Worm (Caenorhabditis elegans) whole organism, young adult: Measurements from ENCODE around the gene mrps-23.
A peak's percentile ranks its signal among the peaks of the same experiment; 100 is the strongest.

Experiments
- F10E7.11 ChIP-seq: sonication (generic microtip); optimal IDR thresholded peaks from 2 replicates; lab custom pipeline; 2017; ENCODE audit warnings: mild to moderate bottlenecking, missing genetic modification characterization, moderate library complexity, missing compliant biosample characterization
- F37B4.10 ChIP-seq: fragments of 200-800 bp; sonication (Bioruptor generic); IDR thresholded peaks from 2 replicates; pipeline ENCODE4 v1.3.6; 2022; ENCODE audit warnings: missing genetic modification characterization, missing compliant biosample characterization
- K12H6.12 ChIP-seq: fragments of 200-800 bp; sonication (Bioruptor generic); optimal IDR thresholded peaks from 2 replicates; lab custom pipeline; 2018; ENCODE audit warnings: mild to moderate bottlenecking, missing genetic modification characterization, missing compliant biosample characterization
- T26A5.8 ChIP-seq: sonication (generic microtip); optimal IDR thresholded peaks from 2 replicates; lab custom pipeline; 2016; ENCODE audit warnings: missing genetic modification characterization, missing compliant biosample characterization
- Y53G8AR.9 ChIP-seq: fragments of 200-800 bp; sonication (Bioruptor generic); conservative IDR thresholded peaks from 2 replicates; pipeline ENCODE4 v1.3.6; 2022; ENCODE audit warnings: missing genetic modification reagents, missing genetic modification characterization, missing compliant biosample characterization
- Y67H2A.10 ChIP-seq: fragments of 200-800 bp; sonication (Bioruptor generic); conservative IDR thresholded peaks from 2 replicates; pipeline ENCODE4 v1.3.6; 2022; ENCODE audit warnings: missing genetic modification reagents, missing genetic modification characterization, missing compliant biosample characterization
- Y95B8A.8 ChIP-seq: fragments of 200-800 bp; sonication (Bioruptor generic); IDR thresholded peaks from 2 replicates; pipeline ENCODE4 v1.3.6; 2022; ENCODE audit warnings: missing genetic modification reagents, missing genetic modification characterization, missing compliant biosample characterization
- akir-1 ChIP-seq: fragments of 200-800 bp; sonication (Bioruptor generic); optimal IDR thresholded peaks from 2 replicates; lab custom pipeline; 2018; ENCODE audit warnings: mild to moderate bottlenecking, missing genetic modification characterization, moderate library complexity, missing compliant biosample characterization
- atf-7 ChIP-seq: sonication (generic microtip); optimal IDR thresholded peaks from 2 replicates; lab custom pipeline; 2017; ENCODE audit warnings: mild to moderate bottlenecking, missing genetic modification characterization, missing compliant biosample characterization
- athp-1 ChIP-seq: sonication (generic microtip); optimal IDR thresholded peaks from 2 replicates; lab custom pipeline; 2017; ENCODE audit warnings: mild to moderate bottlenecking, missing genetic modification characterization, missing compliant biosample characterization
- attf-5 ChIP-seq: fragments of 200-800 bp; sonication (Bioruptor generic); optimal IDR thresholded peaks from 2 replicates; lab custom pipeline; 2018; ENCODE audit warnings: mild to moderate bottlenecking, missing genetic modification characterization, missing compliant biosample characterization
- cebp-1 ChIP-seq, 2 experiments: fragments of 200-800 bp in 1 of 2; sonication (Bioruptor generic) in 1 of 2; sonication (generic microtip) in 1 of 2; IDR thresholded peaks in 1 of 2; optimal IDR thresholded peaks in 1 of 2; 2 replicates each; pipeline versions ENCODE4 v1.3.6 to Lab custom; 2017 to 2022; ENCODE audit warnings: missing compliant biosample characterization in 2 of 2, missing genetic modification characterization in 2 of 2, mild to moderate bottlenecking in 1 of 2, missing genetic modification reagents in 1 of 2, moderate library complexity in 1 of 2
- ceh-100 ChIP-seq: fragments of 200-800 bp; sonication (Bioruptor generic); IDR thresholded peaks from 2 replicates; pipeline ENCODE4 v1.3.6; 2022; ENCODE audit warnings: missing genetic modification reagents, missing genetic modification characterization, missing compliant biosample characterization
- ceh-79 ChIP-seq: sonication (generic microtip); optimal IDR thresholded peaks from 2 replicates; lab custom pipeline; 2017; ENCODE audit warnings: mild to moderate bottlenecking, missing genetic modification characterization, missing compliant biosample characterization
- ceh-91 ChIP-seq: fragments of 200-800 bp; sonication (Bioruptor generic); IDR thresholded peaks from 2 replicates; pipeline ENCODE4 v1.3.6; 2022; ENCODE audit warnings: missing genetic modification reagents, missing genetic modification characterization, missing compliant biosample characterization
- dpff-1 ChIP-seq: sonication (generic microtip); optimal IDR thresholded peaks from 2 replicates; lab custom pipeline; 2017; ENCODE audit warnings: mild to moderate bottlenecking, missing genetic modification characterization, missing compliant biosample characterization
- dpl-1 ChIP-seq: fragments of 150-350 bp; optimal IDR thresholded peaks from 2 replicates; lab custom pipeline; 2014; ENCODE audit warnings: missing biosample characterization, missing genetic modification reagents, missing genetic modification characterization
- egl-44 ChIP-seq: fragments of 200-800 bp; sonication (Bioruptor generic); IDR thresholded peaks from 2 replicates; pipeline ENCODE4 v1.3.6; 2022; ENCODE audit warnings: missing genetic modification reagents, missing genetic modification characterization, missing compliant biosample characterization
- ekl-4 ChIP-seq: fragments of 200-800 bp; sonication (Bioruptor generic); IDR thresholded peaks from 2 replicates; pipeline ENCODE4 v1.3.6; 2022; ENCODE audit warnings: missing genetic modification reagents, missing genetic modification characterization, missing compliant biosample characterization
- hsf-1 ChIP-seq: fragments of 200-800 bp; sonication (Bioruptor generic); IDR thresholded peaks from 2 replicates; pipeline ENCODE4 v1.3.6; 2022; ENCODE audit warnings: missing genetic modification reagents, missing genetic modification characterization, missing compliant biosample characterization
- lir-1 ChIP-seq: fragments of 200-800 bp; sonication (Bioruptor generic); conservative IDR thresholded peaks from 2 replicates; pipeline ENCODE4 v1.3.6; 2022; ENCODE audit warnings: missing genetic modification reagents, missing genetic modification characterization, missing compliant biosample characterization
- lsl-1 ChIP-seq: fragments of 200-800 bp; sonication (Bioruptor generic); optimal IDR thresholded peaks from 2 replicates; lab custom pipeline; 2018; ENCODE audit warnings: mild to moderate bottlenecking, missing genetic modification characterization, moderate library complexity, missing compliant biosample characterization
- lsy-27 ChIP-seq: sonication (generic microtip); optimal IDR thresholded peaks from 2 replicates; lab custom pipeline; 2017; ENCODE audit warnings: missing genetic modification characterization, mild to moderate bottlenecking, missing compliant biosample characterization, antibody characterized with exemption, missing genotype, borderline replicate concordance; ENCODE audit not compliant: insufficient read depth
- madf-3 ChIP-seq: fragments of 200-800 bp; sonication (Bioruptor generic); IDR thresholded peaks from 2 replicates; pipeline ENCODE4 v1.3.6; 2022; ENCODE audit warnings: missing genetic modification reagents, missing genetic modification characterization, missing compliant biosample characterization
- madf-8 ChIP-seq: fragments of 200-800 bp; sonication (Bioruptor generic); conservative IDR thresholded peaks from 2 replicates; pipeline ENCODE4 v1.3.6; 2022; ENCODE audit warnings: missing genetic modification reagents, missing genetic modification characterization, missing compliant biosample characterization
- nhr-27 ChIP-seq: fragments of 200-800 bp; sonication (Bioruptor generic); optimal IDR thresholded peaks from 2 replicates; lab custom pipeline; 2018; ENCODE audit warnings: mild to moderate bottlenecking, missing genetic modification characterization, moderate library complexity, missing compliant biosample characterization
- nhr-90 ChIP-seq: sonication (generic microtip); optimal IDR thresholded peaks from 2 replicates; lab custom pipeline; 2016; ENCODE audit warnings: missing genotype, mild to moderate bottlenecking, missing genetic modification characterization, missing compliant biosample characterization
- pbrm-1 ChIP-seq: fragments of 200-800 bp; sonication (Bioruptor generic); IDR thresholded peaks from 2 replicates; pipeline ENCODE4 v1.3.6; 2022; ENCODE audit warnings: missing genetic modification reagents, missing genetic modification characterization, missing compliant biosample characterization
- repo-1 ChIP-seq: sonication (generic microtip); optimal IDR thresholded peaks from 2 replicates; lab custom pipeline; 2017; ENCODE audit warnings: mild to moderate bottlenecking, missing genetic modification characterization, missing compliant biosample characterization
- rpc-1 ChIP-seq, 2 experiments: fragments of 150-350 bp in 1 of 2; sonication (generic microtip) in 1 of 2; optimal IDR thresholded peaks; 2 replicates each; lab custom pipeline; 2014 to 2018; ENCODE audit warnings: missing biosample characterization in 1 of 2, missing genetic modification characterization in 1 of 2, missing genetic modification reagents in 1 of 2, missing genotype in 1 of 2
- sea-2 ChIP-seq: fragments of 200-800 bp; sonication (Bioruptor generic); IDR thresholded peaks from 2 replicates; pipeline ENCODE4 v1.3.6; 2022; ENCODE audit warnings: missing genetic modification characterization, missing compliant biosample characterization
- snpc-4 ChIP-seq, 5 experiments: fragments of 150-350 bp in 1 of 5; sonication (generic microtip) in 4 of 5; optimal IDR thresholded peaks; 2 replicates each; lab custom pipeline; 2014 to 2018; ENCODE audit warnings: missing genetic modification characterization in 5 of 5, missing biosample characterization in 3 of 5, antibody characterized with exemption in 2 of 5, mild to moderate bottlenecking in 2 of 5, missing compliant biosample characterization in 2 of 5, missing genotype in 2 of 5, moderate library complexity in 2 of 5, missing genetic modification reagents in 1 of 5
- tlf-1 ChIP-seq: fragments of 200-800 bp; sonication (Bioruptor generic); optimal IDR thresholded peaks from 2 replicates; lab custom pipeline; 2018; ENCODE audit warnings: mild to moderate bottlenecking, missing genetic modification characterization, missing compliant biosample characterization
- unc-130 ChIP-seq: sonication (generic microtip); optimal IDR thresholded peaks from 2 replicates; lab custom pipeline; 2016; ENCODE audit warnings: missing genetic modification reagents, missing genetic modification characterization, missing compliant biosample characterization
- unc-62 ChIP-seq: fragments of 150-350 bp; optimal IDR thresholded peaks from 2 replicates; lab custom pipeline; 2014; ENCODE audit warnings: missing biosample characterization, missing genetic modification reagents, missing genetic modification characterization
- xnd-1 ChIP-seq: sonication (generic microtip); optimal IDR thresholded peaks from 2 replicates; lab custom pipeline; 2016; ENCODE audit warnings: missing genotype, missing genetic modification reagents, missing genetic modification characterization, missing compliant biosample characterization
- zfh-2 ChIP-seq: fragments of 200-800 bp; sonication (Bioruptor generic); conservative IDR thresholded peaks from 2 replicates; pipeline ENCODE4 v1.3.6; 2022; ENCODE audit warnings: missing genetic modification reagents, missing genetic modification characterization, missing compliant biosample characterization
- ztf-18 ChIP-seq: sonication (generic microtip); optimal IDR thresholded peaks from 2 replicates; lab custom pipeline; 2016; ENCODE audit warnings: missing genotype, mild to moderate bottlenecking, missing genetic modification characterization, missing compliant biosample characterization
- ztf-25 ChIP-seq: fragments of 200-800 bp; sonication (Bioruptor generic); IDR thresholded peaks from 2 replicates; pipeline ENCODE4 v1.3.6; 2022; ENCODE audit warnings: missing genetic modification reagents, missing genetic modification characterization, missing compliant biosample characterization
- ztf-28 ChIP-seq: fragments of 200-800 bp; sonication (Bioruptor generic); IDR thresholded peaks from 2 replicates; pipeline ENCODE4 v1.3.6; 2022; ENCODE audit warnings: missing genetic modification reagents, missing genetic modification characterization, missing compliant biosample characterization

The mrps-23 gene

DNA sequence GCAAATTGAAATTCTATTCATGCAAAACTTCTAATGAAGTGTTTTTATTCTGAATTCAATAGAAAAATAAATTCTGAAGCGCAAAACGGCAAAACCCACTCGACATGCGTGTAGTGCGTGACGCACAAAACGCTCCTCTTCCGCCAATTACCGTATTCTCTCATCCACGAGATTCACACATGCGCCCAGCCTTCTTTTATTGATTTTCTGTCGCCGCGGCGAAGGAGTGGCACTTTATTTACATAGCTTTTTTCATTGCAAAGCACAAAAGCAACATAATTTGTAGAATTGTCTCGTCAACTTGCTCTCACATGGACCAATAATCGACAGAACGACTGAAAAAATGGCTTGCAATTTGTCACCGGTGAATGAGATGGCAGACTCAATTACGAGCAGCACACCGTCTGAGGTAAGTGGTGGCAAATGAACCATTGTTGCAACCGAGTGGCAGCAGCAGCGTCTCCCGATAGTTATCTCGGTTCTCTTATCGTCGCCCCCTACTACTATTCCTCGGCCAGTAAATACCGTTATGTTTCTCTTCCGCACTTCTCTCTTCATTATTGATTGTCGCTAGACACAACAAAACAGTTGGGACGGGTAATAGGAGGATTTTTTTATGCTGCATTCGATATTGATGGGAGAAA lies 22.7 kb upstream of the mrps-23 start, which contains the start of gene unc-16 (continued):
- TF ChIP-seq K12H6.12 (tag; lab: Kevin White, UChicago) (peak; percentile 72), madf-3 (GFP tag; lab: Robert Waterston, UW) (no peak), madf-8 (GFP tag; lab: Robert Waterston, UW) (peak; percentile 40), ceh-100 (GFP tag; lab: Robert Waterston, UW) (peak; percentile 51), ekl-4 (peak; percentile 84), ceh-79 (tag; lab: Kevin White, UChicago) (no peak), tlf-1 (GFP tag; lab: Kevin White, UChicago) (peak; percentile 28), lir-1 (no peak), F37B4.10 (GFP tag; lab: Robert Waterston, UW) (no peak), unc-62 (peak; percentile 72), dpl-1 (peak; percentile 34), pbrm-1 (GFP tag; lab: Robert Waterston, UW) (peak; percentile 72), T26A5.8 (tag; lab: Kevin White, UChicago) (no peak), egl-44 (GFP tag; lab: Robert Waterston, UW) (no peak), lsl-1 (GFP tag; lab: Kevin White, UChicago) (peak; percentile 76), ztf-25 (GFP tag; lab: Robert Waterston, UW) (no peak), Y95B8A.8 (no peak), athp-1 (tag; lab: Kevin White, UChicago) (peak; percentile 62), cebp-1 (GFP tag; IDR thresholded peaks at IDR 0.05; lab: Robert Waterston, UW) (0 out of 2 replicates have a peak, but pooled peaks have one; percentile 12), cebp-1 (tag; optimal IDR thresholded peaks at IDR 0.05; lab: Kevin White, UChicago) (peak; percentile 82), repo-1 (peak; percentile 46), nhr-27 (tag; lab: Kevin White, UChicago) (no peak), nhr-90 (no peak), ztf-18 (tag; lab: Kevin White, UChicago) (peak; percentile 54), dpff-1 (no peak), lsy-27 (tag; lab: Kevin White, UChicago) (no peak), unc-130 (no peak), F10E7.11 (no peak), ceh-91 (no peak), sea-2 (no peak), snpc-4 (GFP tag; optimal IDR thresholded peaks at IDR 0.05; lab: Kevin White, UChicago) (no peak), snpc-4 (tag; optimal IDR thresholded peaks at IDR 0.05; lab: Kevin White, UChicago) (peak in 3 of 4 experiments; percentile 32 to 55 (median 52))

DNA sequence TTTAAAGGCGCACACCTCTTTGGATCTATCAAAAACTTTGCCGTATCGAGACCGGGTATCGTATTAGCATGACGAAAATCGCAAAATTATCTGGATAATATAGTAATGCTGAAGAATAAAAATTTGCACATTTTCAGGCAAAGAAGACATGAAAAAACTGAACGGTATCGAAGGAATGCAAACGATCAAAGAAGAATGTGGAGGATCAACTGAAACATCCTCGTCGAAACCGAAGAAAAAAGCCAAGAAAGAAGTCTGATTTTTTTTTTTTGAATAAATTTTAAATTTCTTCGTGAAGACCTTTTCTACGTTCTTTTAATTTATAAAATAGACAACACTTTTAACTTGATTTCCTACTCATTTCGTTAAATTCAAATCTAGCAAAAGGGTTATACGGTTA lies 21.3 kb upstream of the mrps-23 start, which contains the start of gene ZK1098.12:
Gene ZK1098.12 (plus strand): TSS at position 301 of the 400 bp plus-strand sequence.
- TF ChIP-seq egl-44 (GFP tag; lab: Robert Waterston, UW), result no peak
- no peak for TF ChIP-seq ceh-79 (tag; lab: Kevin White, UChicago)
- TF ChIP-seq hsf-1 (GFP tag; lab: Robert Waterston, UW), result no peak
- TF ChIP-seq Y53G8AR.9 (GFP tag; lab: Robert Waterston, UW), result no peak
- TF ChIP-seq sea-2, result no peak
- TF ChIP-seq attf-5 (GFP tag; lab: Kevin White, UChicago), result no peak
- TF ChIP-seq atf-7 (tag; lab: Kevin White, UChicago), result no peak
- TF ChIP-seq lsl-1 (GFP tag; lab: Kevin White, UChicago), result no peak
- no peak for TF ChIP-seq pbrm-1 (GFP tag; lab: Robert Waterston, UW)
- no peak for TF ChIP-seq Y67H2A.10
- TF ChIP-seq ztf-28 (GFP tag; lab: Robert Waterston, UW), result no peak
- TF ChIP-seq tlf-1 (GFP tag; lab: Kevin White, UChicago), result no peak
- TF ChIP-seq madf-8 (GFP tag; lab: Robert Waterston, UW), result no peak
- no peak for TF ChIP-seq rpc-1 (optimal IDR thresholded peaks at IDR 0.05; lab: Kevin White, UChicago)
- TF ChIP-seq rpc-1 (tag; optimal IDR thresholded peaks at IDR 0.05; lab: Kevin White, UChicago), result no peak
- TF ChIP-seq akir-1 (GFP tag; lab: Kevin White, UChicago), result no peak
- TF ChIP-seq xnd-1 (tag; lab: Kevin White, UChicago), result no peak
- TF ChIP-seq zfh-2, result no peak
- no peak for TF ChIP-seq athp-1 (tag; lab: Kevin White, UChicago)
